Fruit fly (Drosophila melanogaster) whole organism, embryonic: Measurements from ENCODE around the gene Ice2.

ENCODE experiments used
- Aef1 ChIP-seq: fragments of 200-800 bp; sonication (Bioruptor generic); IDR thresholded peaks from 3 replicates; pipeline ENCODE4 v1.3.6; 2022; ENCODE audit warnings: missing biosample characterization, missing genetic modification characterization
- B-H2 ChIP-seq: fragments of 200-800 bp; sonication (Bioruptor generic); optimal IDR thresholded peaks from 2 replicates; lab custom pipeline; 2018; ENCODE audit warnings: missing biosample characterization, mild to moderate bottlenecking, missing genetic modification characterization
- CG10321 ChIP-seq: fragments of 200-800 bp; sonication (Bioruptor generic); IDR thresholded peaks from 2 replicates; pipeline ENCODE4 v1.3.6; 2022; ENCODE audit warnings: missing biosample characterization, missing genetic modification characterization
- CG12236 ChIP-seq: fragments of 200-800 bp; sonication (Bioruptor generic); optimal IDR thresholded peaks from 2 replicates; lab custom pipeline; 2016; ENCODE audit warnings: missing biosample characterization, missing genetic modification characterization
- CG12659 ChIP-seq: fragments of 200-800 bp; sonication (Bioruptor generic); optimal IDR thresholded peaks from 3 replicates; lab custom pipeline; 2017; ENCODE audit warnings: mild to moderate bottlenecking, missing biosample characterization, missing genetic modification reagents, missing genetic modification characterization
- CG15269 ChIP-seq: fragments of 200-800 bp; sonication (Bioruptor generic); optimal IDR thresholded peaks from 2 replicates; lab custom pipeline; 2018; ENCODE audit warnings: missing biosample characterization, mild to moderate bottlenecking, missing genetic modification characterization, moderate library complexity
- CG15696 ChIP-seq: fragments of 200-800 bp; sonication (Bioruptor generic); optimal IDR thresholded peaks from 2 replicates; lab custom pipeline; 2019; ENCODE audit warnings: missing biosample characterization, mild to moderate bottlenecking, missing genetic modification characterization, moderate library complexity
- CG16863 ChIP-seq: fragments of 200-800 bp; sonication (Bioruptor generic); optimal IDR thresholded peaks from 3 replicates; lab custom pipeline; 2016; ENCODE audit warnings: missing biosample characterization, missing genetic modification characterization
- CG17361 ChIP-seq: fragments of 200-800 bp; sonication (Bioruptor generic); IDR thresholded peaks from 3 replicates; pipeline ENCODE4 v1.3.6; 2022; ENCODE audit warnings: missing biosample characterization, missing genetic modification characterization
- CG18011 ChIP-seq: fragments of 200-800 bp; sonication (Bioruptor generic); optimal IDR thresholded peaks from 2 replicates; lab custom pipeline; 2017; ENCODE audit warnings: missing biosample characterization, missing genetic modification characterization, mild to moderate bottlenecking, moderate library complexity, missing genotype
- CG2120 ChIP-seq: fragments of 200-800 bp; sonication (Bioruptor generic); optimal IDR thresholded peaks from 3 replicates; lab custom pipeline; 2016; ENCODE audit warnings: missing biosample characterization, missing genetic modification characterization
- CG2129 ChIP-seq: fragments of 200-800 bp; sonication (Bioruptor generic); IDR thresholded peaks from 2 replicates; pipeline ENCODE4 v1.3.6; 2022; ENCODE audit warnings: missing biosample characterization, missing genetic modification characterization; ENCODE audit not compliant: partially characterized antibody
- CG32767 ChIP-seq: fragments of 200-800 bp; sonication (Bioruptor generic); IDR thresholded peaks from 2 replicates; pipeline ENCODE4 v1.3.6; 2022; ENCODE audit warnings: missing biosample characterization, missing genetic modification characterization
- CG42726 ChIP-seq: fragments of 200-800 bp; sonication (Bioruptor generic); IDR thresholded peaks from 2 replicates; pipeline ENCODE4 v1.3.6; 2022; ENCODE audit warnings: missing biosample characterization, missing genetic modification characterization; ENCODE audit not compliant: partially characterized antibody
- CG4617 ChIP-seq: fragments of 200-800 bp; sonication (Bioruptor generic); optimal IDR thresholded peaks from 3 replicates; lab custom pipeline; 2016; ENCODE audit warnings: missing biosample characterization, missing genetic modification characterization, borderline replicate concordance
- CG4820 ChIP-seq: fragments of 200-800 bp; sonication (Bioruptor generic); optimal IDR thresholded peaks from 3 replicates; lab custom pipeline; 2016; ENCODE audit warnings: missing biosample characterization, missing genetic modification characterization
- CG7556 ChIP-seq: fragments of 200-800 bp; sonication (Bioruptor generic); optimal IDR thresholded peaks from 2 replicates; lab custom pipeline; 2017; ENCODE audit warnings: missing biosample characterization, mild to moderate bottlenecking, missing genetic modification characterization
- CG8944 ChIP-seq: fragments of 200-800 bp; sonication (Bioruptor generic); optimal IDR thresholded peaks from 3 replicates; lab custom pipeline; 2016; ENCODE audit warnings: missing biosample characterization, missing genetic modification characterization
- CG9817 ChIP-seq: fragments of 200-800 bp; sonication (Bioruptor generic); optimal IDR thresholded peaks from 2 replicates; lab custom pipeline; 2018; ENCODE audit warnings: missing biosample characterization, mild to moderate bottlenecking, missing genetic modification characterization, moderate library complexity
- Dbx ChIP-seq: fragments of 200-800 bp; sonication (Bioruptor generic); IDR thresholded peaks from 3 replicates; pipeline ENCODE4 v1.3.6; 2022; ENCODE audit warnings: missing biosample characterization, missing genetic modification characterization
- Ets65A ChIP-seq: fragments of 200-800 bp; sonication (Bioruptor generic); peaks from one replicate; lab custom pipeline; 2016; ENCODE audit warnings: missing biosample characterization, missing genetic modification characterization
- Hmr ChIP-seq: fragments of 200-800 bp; sonication (Bioruptor generic); optimal IDR thresholded peaks from 3 replicates; lab custom pipeline; 2017; ENCODE audit warnings: mild to moderate bottlenecking, missing biosample characterization, missing genetic modification reagents, missing genetic modification characterization
- Hr78 ChIP-seq, 2 experiments: fragments of 200-800 bp in 1 of 2; fragments of >200 bp in 1 of 2; sonication (Bioruptor generic) in 1 of 2; optimal IDR thresholded peaks; 2 replicates each; lab custom pipeline; 2017 to 2019; ENCODE audit warnings: missing biosample characterization in 2 of 2, missing genetic modification characterization in 2 of 2, mild to moderate bottlenecking in 1 of 2, moderate library complexity in 1 of 2
- NfI ChIP-seq: fragments of 200-800 bp; sonication (Bioruptor generic); optimal IDR thresholded peaks from 3 replicates; lab custom pipeline; 2018; ENCODE audit warnings: missing biosample characterization, mild to moderate bottlenecking, missing genetic modification characterization, moderate library complexity
- Sox100B ChIP-seq: fragments of 200-800 bp; sonication (Bioruptor generic); optimal IDR thresholded peaks from 3 replicates; lab custom pipeline; 2018; ENCODE audit warnings: missing biosample characterization, mild to moderate bottlenecking, missing genetic modification characterization
- Spps ChIP-seq: fragments of 200-800 bp; sonication (Bioruptor generic); optimal IDR thresholded peaks from 2 replicates; lab custom pipeline; 2018; ENCODE audit warnings: missing biosample characterization, mild to moderate bottlenecking, missing genetic modification characterization
- Usf ChIP-seq: fragments of 200-800 bp; sonication (Bioruptor generic); optimal IDR thresholded peaks from 2 replicates; lab custom pipeline; 2017; ENCODE audit warnings: missing genotype, missing biosample characterization, missing genetic modification characterization
- Xrp1 ChIP-seq: fragments of 200-800 bp; sonication (Bioruptor generic); IDR thresholded peaks from 2 replicates; pipeline ENCODE4 v1.3.6; 2022; ENCODE audit warnings: missing biosample characterization, missing genetic modification characterization
- az2 ChIP-seq: fragments of 200-800 bp; sonication (Bioruptor generic); optimal IDR thresholded peaks from 3 replicates; lab custom pipeline; 2016; ENCODE audit warnings: missing biosample characterization, missing genetic modification characterization
- bbx ChIP-seq: fragments of 200-800 bp; sonication (Bioruptor generic); IDR thresholded peaks from 2 replicates; pipeline ENCODE4 v1.3.6; 2022; ENCODE audit warnings: missing biosample characterization, missing genetic modification characterization; ENCODE audit not compliant: partially characterized antibody
- ci ChIP-seq: fragments of 200-800 bp; sonication (Bioruptor generic); IDR thresholded peaks from 3 replicates; pipeline ENCODE4 v1.3.6; 2022; ENCODE audit warnings: missing biosample characterization, missing genetic modification characterization
- croc ChIP-seq: fragments of 200-800 bp; sonication (Bioruptor generic); conservative IDR thresholded peaks from 3 replicates; pipeline ENCODE4 v1.3.6; 2022; ENCODE audit warnings: missing biosample characterization, missing genetic modification characterization
- crol ChIP-seq: fragments of 200-800 bp; sonication (Bioruptor generic); IDR thresholded peaks from 2 replicates; pipeline ENCODE4 v1.3.6; 2022; ENCODE audit warnings: missing biosample characterization, missing genetic modification characterization
- dati ChIP-seq: fragments of 200-800 bp; sonication (Bioruptor generic); IDR thresholded peaks from 2 replicates; pipeline ENCODE4 v1.3.6; 2022; ENCODE audit warnings: missing biosample characterization, missing genetic modification characterization
- en ChIP-seq: fragments of 200-800 bp; sonication (Bioruptor generic); optimal IDR thresholded peaks from 2 replicates; lab custom pipeline; 2016; ENCODE audit warnings: missing biosample characterization, missing genetic modification characterization
- ewg ChIP-seq: fragments of 200-800 bp; sonication (Bioruptor generic); optimal IDR thresholded peaks from 3 replicates; lab custom pipeline; 2017; ENCODE audit warnings: mild to moderate bottlenecking, missing biosample characterization, missing genetic modification reagents, missing genetic modification characterization
- fd3F ChIP-seq: fragments of 200-800 bp; sonication (Bioruptor generic); optimal IDR thresholded peaks from 2 replicates; lab custom pipeline; 2018; ENCODE audit warnings: missing biosample characterization, mild to moderate bottlenecking, missing genetic modification characterization, moderate library complexity
- gem ChIP-seq: fragments of 200-800 bp; sonication (Bioruptor generic); optimal IDR thresholded peaks from 2 replicates; lab custom pipeline; 2019; ENCODE audit warnings: missing biosample characterization, mild to moderate bottlenecking, missing genetic modification characterization, moderate library complexity
- gfzf ChIP-seq: fragments of 200-800 bp; sonication (Bioruptor generic); optimal IDR thresholded peaks from 2 replicates; lab custom pipeline; 2016; ENCODE audit warnings: missing biosample characterization, mild to moderate bottlenecking, missing genetic modification characterization, moderate library complexity
- grn ChIP-seq: fragments of 200-800 bp; sonication (Bioruptor generic); optimal IDR thresholded peaks from 3 replicates; lab custom pipeline; 2017; ENCODE audit warnings: missing biosample characterization, missing genetic modification characterization
- kah ChIP-seq: fragments of 200-800 bp; sonication (Bioruptor generic); optimal IDR thresholded peaks from 2 replicates; lab custom pipeline; 2018; ENCODE audit warnings: missing biosample characterization, mild to moderate bottlenecking, missing genetic modification characterization
- maf-S ChIP-seq: fragments of 200-800 bp; sonication (Bioruptor generic); optimal IDR thresholded peaks from 2 replicates; lab custom pipeline; 2016; ENCODE audit warnings: missing biosample characterization, missing genetic modification characterization
- mld ChIP-seq: fragments of 200-800 bp; sonication (Bioruptor generic); IDR thresholded peaks from 3 replicates; pipeline ENCODE4 v1.3.6; 2022; ENCODE audit warnings: missing biosample characterization, missing genetic modification characterization; ENCODE audit not compliant: partially characterized antibody
- pan ChIP-seq, 4 experiments: fragments of >200 bp in 3 of 4; fragments of 200-800 bp in 1 of 4; sonication (Bioruptor generic) in 1 of 4; optimal IDR thresholded peaks in 3 of 4; IDR thresholded peaks in 1 of 4; 2 replicates each; pipeline versions ENCODE4 v1.3.6 to Lab custom; 2017 to 2022; ENCODE audit warnings: missing biosample characterization in 2 of 4, missing genetic modification characterization in 2 of 4, mixed read lengths in 1 of 4
- peb ChIP-seq: fragments of 200-800 bp; sonication (Bioruptor generic); IDR thresholded peaks from 2 replicates; pipeline ENCODE4 v1.3.6; 2022; ENCODE audit warnings: missing biosample characterization, missing genetic modification characterization
- rib ChIP-seq: fragments of 200-800 bp; sonication (Bioruptor generic); IDR thresholded peaks from 2 replicates; pipeline ENCODE4 v1.3.6; 2022; ENCODE audit warnings: missing biosample characterization, missing genetic modification characterization
- salm ChIP-seq: fragments of 200-800 bp; sonication (Bioruptor generic); optimal IDR thresholded peaks from 2 replicates; lab custom pipeline; 2018; ENCODE audit warnings: missing biosample characterization, mild to moderate bottlenecking, missing genetic modification characterization
- sisA ChIP-seq: fragments of 200-800 bp; sonication (Bioruptor generic); IDR thresholded peaks from 2 replicates; pipeline ENCODE4 v1.3.6; 2022; ENCODE audit warnings: missing biosample characterization, missing genetic modification characterization
- ssp ChIP-seq: fragments of 200-800 bp; sonication (Bioruptor generic); IDR thresholded peaks from 2 replicates; pipeline ENCODE4 v1.3.6; 2022; ENCODE audit warnings: missing biosample characterization, missing genetic modification characterization
- wek ChIP-seq: fragments of 200-800 bp; sonication (Bioruptor generic); optimal IDR thresholded peaks from 3 replicates; lab custom pipeline; 2018; ENCODE audit warnings: missing biosample characterization, mild to moderate bottlenecking, missing genetic modification characterization, moderate library complexity

Gene Ice2

dm6 chr3R:21140458-21140857 is 10.4 kb downstream of the Ice2 start, which contains the start of gene SNF4Agamma:
TSS of gene SNF4Agamma (plus strand) at chr3R:21140739.
- peak; percentile 3 for TF ChIP-seq grn (GFP tag; lab: Kevin White, UChicago)
- no peak for TF ChIP-seq salm
- no peak for TF ChIP-seq CG15269 (tag; lab: Kevin White, UChicago)
- TF ChIP-seq CG10321, result no peak
- TF ChIP-seq Hr78 (GFP tag; optimal IDR thresholded peaks at IDR 0.05; lab: Kevin White, UChicago), result no peak
- TF ChIP-seq Xrp1 (GFP tag; lab: Robert Waterston, UW), result peak; percentile 16; the same call in 1 of the 2 replicates
- TF ChIP-seq CG12236, result no peak
- no peak for TF ChIP-seq CG32767 (GFP tag; lab: Robert Waterston, UW)
- no peak for TF ChIP-seq peb (GFP tag; lab: Robert Waterston, UW)
- no peak for TF ChIP-seq Spps (tag; lab: Kevin White, UChicago)
- no peak for TF ChIP-seq az2 (GFP tag; lab: Kevin White, UChicago)
- TF ChIP-seq CG8944 (GFP tag; lab: Kevin White, UChicago), result no peak
- peak; percentile 97 for TF ChIP-seq CG18011 (GFP tag; lab: Kevin White, UChicago)
- no peak for TF ChIP-seq Hmr (GFP tag; lab: Kevin White, UChicago)
- TF ChIP-seq mld, result peak; percentile 41; the same call in 1 of the 3 replicates
- TF ChIP-seq en (GFP tag; lab: Kevin White, UChicago), result no peak
- TF ChIP-seq CG15696 (tag; lab: Kevin White, UChicago), result no peak
- no peak for TF ChIP-seq pan (optimal IDR thresholded peaks at IDR 0.05; lab: Kevin White, UChicago)
- peak in 1 of 2 experiments; percentile 31 for TF ChIP-seq pan (GFP tag; optimal IDR thresholded peaks at IDR 0.05 in 1 of 2, IDR thresholded peaks at IDR 0.05 in 1 of 2)
- TF ChIP-seq CG4617, result no peak
- TF ChIP-seq gem (tag; lab: Kevin White, UChicago), result peak; percentile 50
- no peak for TF ChIP-seq CG7556 (GFP tag; lab: Kevin White, UChicago)
- TF ChIP-seq CG17361 (GFP tag; lab: Robert Waterston, UW), result peak; percentile 51; the same call in 2 of the 3 replicates
- TF ChIP-seq ssp (GFP tag; lab: Robert Waterston, UW), result no peak
- no peak for TF ChIP-seq Sox100B (GFP tag; lab: Kevin White, UChicago)
- 0 out of 3 replicates have a peak, but pooled peaks have one; percentile 19 for TF ChIP-seq croc (GFP tag; lab: Robert Waterston, UW)
- no peak for TF ChIP-seq wek (GFP tag; lab: Kevin White, UChicago)
- TF ChIP-seq maf-S, result peak; percentile 9
- TF ChIP-seq crol (GFP tag; lab: Robert Waterston, UW), result no peak
- no peak for TF ChIP-seq NfI (GFP tag; lab: Kevin White, UChicago)
- peak; percentile 35 for TF ChIP-seq B-H2 (GFP tag; lab: Kevin White, UChicago)
- TF ChIP-seq CG2129 (GFP tag; lab: Robert Waterston, UW), result peak; percentile 60
- peak; percentile 77 for TF ChIP-seq bbx (GFP tag; lab: Robert Waterston, UW)
- no peak for TF ChIP-seq rib (GFP tag; lab: Robert Waterston, UW)
- peak; percentile 41 for TF ChIP-seq CG2120
- TF ChIP-seq Dbx (GFP tag; lab: Robert Waterston, UW), result 0 out of 3 replicates have a peak, but pooled peaks have one; percentile 33
- TF ChIP-seq ci (GFP tag; lab: Robert Waterston, UW), result no peak
- TF ChIP-seq CG12659, result peak; percentile 44
- TF ChIP-seq Aef1 (GFP tag; lab: Robert Waterston, UW), result 0 out of 3 replicates have a peak, but pooled peaks have one; percentile 28
- TF ChIP-seq Ets65A, result peak; percentile 91
- TF ChIP-seq CG42726 (GFP tag; lab: Robert Waterston, UW), result no peak
- TF ChIP-seq CG4820 (GFP tag; lab: Kevin White, UChicago), result no peak
- TF ChIP-seq sisA (GFP tag; lab: Robert Waterston, UW), result peak; percentile 21; the same call in 1 of the 2 replicates
- TF ChIP-seq Usf (GFP tag; lab: Kevin White, UChicago), result no peak
- TF ChIP-seq gfzf (GFP tag; lab: Kevin White, UChicago), result peak; percentile 29
- TF ChIP-seq CG16863 (GFP tag; lab: Kevin White, UChicago), result no peak
- no peak for TF ChIP-seq ewg
- no peak for TF ChIP-seq kah (GFP tag; lab: Kevin White, UChicago)
- peak; percentile 45 for TF ChIP-seq CG9817 (tag; lab: Kevin White, UChicago)
- no peak for TF ChIP-seq fd3F
- no peak for TF ChIP-seq dati (GFP tag; lab: Robert Waterston, UW)
